Fruit fly (Drosophila melanogaster): ENCODE results near the gene jdp.

DNA sequence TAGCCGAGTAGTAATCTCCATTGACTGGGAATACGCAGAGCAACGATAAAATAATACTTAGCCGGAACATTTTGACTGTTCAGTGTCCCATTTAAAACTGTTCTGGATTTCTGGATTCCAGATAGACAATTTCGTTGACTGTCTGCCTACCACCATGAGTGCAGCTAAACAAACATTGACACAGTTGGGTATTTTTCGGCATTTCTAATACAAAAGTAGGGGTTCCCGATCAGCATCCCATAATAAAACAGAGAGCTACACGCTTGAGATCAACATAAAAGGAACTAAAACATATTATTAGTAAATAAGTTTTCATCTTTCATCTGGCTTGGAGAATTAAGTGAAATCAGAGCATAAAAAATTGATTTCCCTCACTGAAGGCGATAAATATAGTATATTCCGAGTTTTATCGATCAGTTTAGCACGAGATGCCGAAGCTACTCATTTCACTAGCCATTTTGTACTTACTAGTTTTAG lies 21.2 kb downstream of the jdp start, which contains the start of the genes PH4alphaSG1 and CG15539:
- TF ChIP-seq Sin3A (optimal IDR thresholded peaks at IDR 0.05) (no peak), psq (optimal IDR thresholded peaks at IDR 0.05) (no peak), h (optimal IDR thresholded peaks at IDR 0.05) (no peak), insv (optimal IDR thresholded peaks at IDR 0.05) (no peak)
